Fruit fly (Drosophila melanogaster): ENCODE measurements around the gene ValRS-m.

The ValRS-m gene

DNA sequence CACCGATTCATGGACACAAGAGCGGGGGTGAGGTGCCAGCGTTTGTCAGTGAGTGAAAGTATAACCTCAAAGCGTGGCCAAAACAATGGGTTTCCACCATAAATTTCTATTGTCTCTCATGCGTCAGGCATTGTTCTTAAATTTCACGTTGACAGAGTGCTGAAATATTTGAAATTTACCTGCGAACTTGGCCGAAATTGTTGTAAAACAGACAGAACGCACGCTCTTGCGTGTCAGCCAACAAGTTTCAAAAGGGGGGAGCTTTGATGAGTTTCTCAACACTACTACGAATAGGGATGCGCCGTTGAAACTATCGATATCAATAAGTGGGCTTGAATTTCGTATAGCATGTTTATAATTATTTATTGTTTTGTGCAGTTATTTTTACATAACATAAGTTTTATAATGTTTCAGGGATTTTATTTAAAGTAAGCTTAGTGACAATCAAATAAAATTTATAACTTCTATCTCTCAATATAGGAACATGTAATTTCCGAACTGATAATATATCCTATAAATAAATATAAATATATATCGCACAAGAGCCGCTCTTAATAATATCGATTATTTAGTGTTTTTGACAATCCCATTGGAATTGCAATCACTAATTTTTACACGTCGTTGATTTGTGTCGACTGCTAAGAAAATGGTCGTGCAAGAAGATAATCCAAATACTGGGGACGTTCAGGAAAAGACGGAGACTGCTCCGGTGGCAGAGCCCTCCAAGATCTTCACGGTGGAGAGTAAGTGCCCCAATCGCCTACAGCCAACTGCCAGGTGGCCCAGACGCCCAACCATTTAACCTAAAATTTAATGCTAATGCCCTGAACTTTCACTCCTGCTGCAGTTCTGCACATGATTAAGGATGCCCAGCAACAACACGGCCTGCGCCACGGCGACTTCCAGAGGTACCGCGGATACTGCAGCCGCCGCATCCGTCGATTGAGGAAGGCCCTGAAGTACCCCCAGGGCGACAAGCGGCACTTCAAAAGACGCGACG, 10.2 kb upstream of the ValRS-m start, which contains the start of the genes pix and Srp68 (continued):
- TF ChIP-seq CG30403 (GFP tag; optimal IDR thresholded peaks at IDR 0.05): peak; percentile 78
- peak; percentile 67; the same call in 1 of the 3 replicates for TF ChIP-seq Dbx (GFP tag; IDR thresholded peaks at IDR 0.05)
- TF ChIP-seq Dip2 (GFP tag; IDR thresholded peaks at IDR 0.05): no peak
- TF ChIP-seq mld (GFP tag; IDR thresholded peaks at IDR 0.05; ENCODE audit: partially characterized antibody): peak; percentile 54; the same call in 1 of the 3 replicates
- TF ChIP-seq ac (GFP tag; optimal IDR thresholded peaks at IDR 0.05): no peak
- TF ChIP-seq lilli (GFP tag; optimal IDR thresholded peaks at IDR 0.05): peak; percentile 75
- no peak for TF ChIP-seq CG7271 (tag; optimal IDR thresholded peaks at IDR 0.05)
- TF ChIP-seq dpn (GFP tag; optimal IDR thresholded peaks at IDR 0.05): peak; percentile 44 to 63
- peak; percentile 31 for TF ChIP-seq NC2β (GFP tag; optimal IDR thresholded peaks at IDR 0.05)
- no peak for TF ChIP-seq Dfd (GFP tag; optimal IDR thresholded peaks at IDR 0.05)
- no peak for TF ChIP-seq CG1603 (tag; optimal IDR thresholded peaks at IDR 0.05)
- no peak for TF ChIP-seq cad (GFP tag; optimal IDR thresholded peaks at IDR 0.05)
- TF ChIP-seq jumu (GFP tag; optimal IDR thresholded peaks at IDR 0.05): peak; percentile 16
- TF ChIP-seq CG11085 (GFP tag; IDR thresholded peaks at IDR 0.05): no peak
- TF ChIP-seq CG14860 (GFP tag; IDR thresholded peaks at IDR 0.05; ENCODE audit: partially characterized antibody): peak; percentile 80
- 0 out of 2 replicates have a peak, but pooled peaks have one; percentile 34 for TF ChIP-seq NFAT (GFP tag; IDR thresholded peaks at IDR 0.05)
- no peak for TF ChIP-seq CG8388 (GFP tag; optimal IDR thresholded peaks at IDR 0.05)
- no peak for TF ChIP-seq CG2875 (GFP tag; optimal IDR thresholded peaks at IDR 0.05)
- TF ChIP-seq bbx (GFP tag; IDR thresholded peaks at IDR 0.05; ENCODE audit: partially characterized antibody): no peak
- peak; percentile 43 for TF ChIP-seq CG10431 (GFP tag; optimal IDR thresholded peaks at IDR 0.05)
- no peak for TF ChIP-seq stc (GFP tag; IDR thresholded peaks at IDR 0.05)
- TF ChIP-seq C15 (GFP tag; IDR thresholded peaks at IDR 0.05): no peak
- TF ChIP-seq CG11695 (GFP tag; IDR thresholded peaks at IDR 0.05): no peak; the same call in 2 of the 3 replicates
- TF ChIP-seq her (GFP tag; optimal IDR thresholded peaks at IDR 0.05): no peak
- peak; percentile 42 for TF ChIP-seq CG10979 (tag; optimal IDR thresholded peaks at IDR 0.05)
- no peak for TF ChIP-seq CG7357 (GFP tag; IDR thresholded peaks at IDR 0.05)
- TF ChIP-seq chn (GFP tag; optimal IDR thresholded peaks at IDR 0.05): peak; percentile 59
- no peak for TF ChIP-seq Oli (tag; optimal IDR thresholded peaks at IDR 0.05)
- peak; percentile 13 for TF ChIP-seq Spps (tag; optimal IDR thresholded peaks at IDR 0.05)
- TF ChIP-seq MBD-R2 (GFP tag; IDR thresholded peaks at IDR 0.05): peak; percentile 72
- TF ChIP-seq Hr78 (GFP tag; optimal IDR thresholded peaks at IDR 0.05): no peak
- no peak for TF ChIP-seq gt (GFP tag; IDR thresholded peaks at IDR 0.05)
- no peak for TF ChIP-seq jing (GFP tag; optimal IDR thresholded peaks at IDR 0.05)
- TF ChIP-seq CG17829 (tag; optimal IDR thresholded peaks at IDR 0.05): peak; percentile 76
- peak; percentile 16 for TF ChIP-seq Myb (GFP tag; optimal IDR thresholded peaks at IDR 0.05)
- TF ChIP-seq CG16813 (GFP tag; IDR thresholded peaks at IDR 0.05; ENCODE audit: partially characterized antibody): peak; percentile 88
- TF ChIP-seq stwl (tag; optimal IDR thresholded peaks at IDR 0.05): peak; percentile 54
- peak; percentile 19 for TF ChIP-seq CG8089 (GFP tag; optimal IDR thresholded peaks at IDR 0.05)
- peak; percentile 7 for TF ChIP-seq disco-r (GFP tag; optimal IDR thresholded peaks at IDR 0.05)
- TF ChIP-seq Lim3 (GFP tag; IDR thresholded peaks at IDR 0.05): no peak
- peak; percentile 9 for TF ChIP-seq pum (GFP tag; optimal IDR thresholded peaks at IDR 0.05)
- TF ChIP-seq klu (GFP tag; IDR thresholded peaks at IDR 0.05): peak; percentile 50; the same call in 1 of the 2 replicates
- TF ChIP-seq az2 (GFP tag; optimal IDR thresholded peaks at IDR 0.05): peak; percentile 48
- peak; percentile 61 for TF ChIP-seq Dref (GFP tag; IDR thresholded peaks at IDR 0.05)
- no peak for TF ChIP-seq trh (GFP tag; optimal IDR thresholded peaks at IDR 0.05)
- peak; percentile 23 for TF ChIP-seq Dp (GFP tag; optimal IDR thresholded peaks at IDR 0.05)
- TF ChIP-seq gce (GFP tag; IDR thresholded peaks at IDR 0.05): no peak
- no peak for TF ChIP-seq NC2α (GFP tag; optimal IDR thresholded peaks at IDR 0.05)
- peak; percentile 81 for TF ChIP-seq YL-1 (GFP tag; optimal IDR thresholded peaks at IDR 0.05)

All from whole organism, embryonic.